Worm (Caenorhabditis elegans): ENCODE measurements around the gene nrde-1.

Gene nrde-1

ce11 chrIII:3706586-3706985 lies 6.7 kb upstream of the nrde-1 start, which contains the start of gene dph-1:
Gene dph-1, plus strand, starts transcription at chrIII:3706886.
- TF ChIP-seq zip-11 (GFP tag; IDR thresholded peaks at IDR 0.05) (no peak), tag-97 (GFP tag; IDR thresholded peaks at IDR 0.05) (no peak), mes-2 (tag; optimal IDR thresholded peaks at IDR 0.05; ENCODE audit: poor library complexity, severe bottlenecking) (no peak), duxl-1 (tag; optimal IDR thresholded peaks at IDR 0.05; ENCODE audit: poor library complexity) (no peak), php-3 (GFP tag; IDR thresholded peaks at IDR 0.05) (no peak), hmg-1.1 (GFP tag; IDR thresholded peaks at IDR 0.05) (no peak), zfp-2 (tag; optimal IDR thresholded peaks at IDR 0.05) (no peak), nhr-237 (tag; optimal IDR thresholded peaks at IDR 0.05) (no peak), pha-4 (GFP tag; IDR thresholded peaks at IDR 0.05) (no peak), pha-4 (tag; optimal IDR thresholded peaks at IDR 0.05) (no peak), Y105C5A.15 (GFP tag; IDR thresholded peaks at IDR 0.05) (no peak), madf-5 (GFP tag; IDR thresholded peaks at IDR 0.05) (no peak), dmd-9 (GFP tag; IDR thresholded peaks at IDR 0.05) (no peak), fos-1 (tag; optimal IDR thresholded peaks at IDR 0.05) (no peak), nhr-28 (tag; optimal IDR thresholded peaks at IDR 0.05) (no peak), daf-19 (GFP tag; conservative IDR thresholded peaks at IDR 0.05) (no peak)

ce11 chrIII:3709030-3709429 lies 4.2 kb upstream of the nrde-1 start, which contains the start of gene alkb-8:
Gene alkb-8, plus strand, starts transcription at chrIII:3709330.
- TF ChIP-seq zag-1 (tag; optimal IDR thresholded peaks at IDR 0.05) (no peak), saeg-2 (GFP tag; IDR thresholded peaks at IDR 0.05) (no peak), F26F4.8 (GFP tag; conservative IDR thresholded peaks at IDR 0.05) (no peak), ceh-32 (tag; optimal IDR thresholded peaks at IDR 0.05; ENCODE audit: poor library complexity) (no peak), unc-39 (tag; optimal IDR thresholded peaks at IDR 0.05) (no peak), attf-4 (tag; optimal IDR thresholded peaks at IDR 0.05) (no peak), R02D3.7 (tag; optimal IDR thresholded peaks at IDR 0.05) (no peak), sdz-12 (GFP tag; optimal IDR thresholded peaks at IDR 0.05) (no peak), daf-19 (GFP tag; conservative IDR thresholded peaks at IDR 0.05) (no peak), mep-1 (tag; optimal IDR thresholded peaks at IDR 0.05) (no peak), aha-1 (tag) (no peak)

- TF ChIP-seq hif-1 (tag; optimal IDR thresholded peaks at IDR 0.05) (no peak), F44E2.7 (GFP tag; IDR thresholded peaks at IDR 0.05) (no peak), daf-19 (GFP tag; conservative IDR thresholded peaks at IDR 0.05) (no peak), R02D3.7 (tag; optimal IDR thresholded peaks at IDR 0.05) (peak; percentile 45), Y48G9A.11 (GFP tag; IDR thresholded peaks at IDR 0.05) (no peak), set-16 (GFP tag; IDR thresholded peaks at IDR 0.05) (no peak), daf-16 (GFP tag; optimal IDR thresholded peaks at IDR 0.05) (no peak), daf-16 (tag; optimal IDR thresholded peaks at IDR 0.05) (no peak), nhr-6 (tag; optimal IDR thresholded peaks at IDR 0.05) (no peak), Y5F2A.4 (GFP tag; optimal IDR thresholded peaks at IDR 0.05) (no peak), aha-1 (tag) (no peak), nhr-76 (tag; optimal IDR thresholded peaks at IDR 0.05) (no peak), lin-38 (GFP tag; IDR thresholded peaks at IDR 0.05) (peak; percentile 63), lin-15B (tag; optimal IDR thresholded peaks at IDR 0.05) (no peak), lin-39 (tag; optimal IDR thresholded peaks at IDR 0.05) (no peak), ama-1 (optimal IDR thresholded peaks at IDR 0.05) (no peak), zfp-2 (tag; optimal IDR thresholded peaks at IDR 0.05) (no peak)
Observed at ce11 chrIII:3716073-3716659, 2.9 kb downstream of the nrde-1 start.

Measured in whole organism, L4 larva.